Worm (Caenorhabditis elegans) whole organism, L4 larva: ENCODE results near the gene cpt-4.
A peak's percentile ranks its signal among the peaks of the same experiment; 100 is the strongest.

ENCODE experiments used
- aha-1 ChIP-seq: fragments of 150-350 bp; peaks from one replicate; lab custom pipeline; 2014; ENCODE audit warnings: missing biosample characterization, missing genetic modification characterization
- aly-2 ChIP-seq: sonication (generic microtip); optimal IDR thresholded peaks from 2 replicates; lab custom pipeline; 2018; ENCODE audit warnings: missing biosample characterization, missing genetic modification characterization
- daf-16 ChIP-seq, 3 experiments: sonication (generic microtip); optimal IDR thresholded peaks; 2 replicates each; lab custom pipeline; 2016 to 2017; ENCODE audit warnings: missing genetic modification characterization in 3 of 3, missing genetic modification reagents in 3 of 3, mild to moderate bottlenecking in 2 of 3, missing compliant biosample characterization in 2 of 3, missing biosample characterization in 1 of 3, moderate library complexity in 1 of 3
- dmd-6 ChIP-seq: fragments of 200-800 bp; sonication (Bioruptor generic); IDR thresholded peaks from 2 replicates; pipeline ENCODE4 v1.3.6; 2022; ENCODE audit warnings: missing genetic modification reagents, missing genetic modification characterization, missing compliant biosample characterization
- duxl-1 ChIP-seq: sonication (generic microtip); optimal IDR thresholded peaks from 2 replicates; lab custom pipeline; 2016; ENCODE audit warnings: mild to moderate bottlenecking, missing genetic modification characterization, moderate library complexity, missing compliant biosample characterization; ENCODE audit not compliant: poor library complexity
- dve-1 ChIP-seq: sonication (generic microtip); optimal IDR thresholded peaks from 2 replicates; lab custom pipeline; 2017; ENCODE audit warnings: antibody characterized with exemption, mild to moderate bottlenecking, missing genetic modification characterization, missing compliant biosample characterization; ENCODE audit not compliant: insufficient read depth
- egl-43 ChIP-seq: fragments of 200-800 bp; sonication (Bioruptor generic); IDR thresholded peaks from 2 replicates; pipeline ENCODE4 v1.3.6; 2022; ENCODE audit warnings: missing genetic modification reagents, missing genetic modification characterization, missing compliant biosample characterization
- hif-1 ChIP-seq, 2 experiments: sonication (generic microtip); optimal IDR thresholded peaks; 2 replicates each; lab custom pipeline; 2016 to 2017; ENCODE audit warnings: missing compliant biosample characterization in 2 of 2, missing genetic modification characterization in 2 of 2, missing genetic modification reagents in 2 of 2, missing genotype in 2 of 2, mild to moderate bottlenecking in 1 of 2
- hlh-11 ChIP-seq: fragments of 200-800 bp; sonication (Bioruptor generic); optimal IDR thresholded peaks from 2 replicates; lab custom pipeline; 2018; ENCODE audit warnings: mild to moderate bottlenecking, missing genetic modification characterization, missing compliant biosample characterization
- hlh-30 ChIP-seq: sonication (generic microtip); optimal IDR thresholded peaks from 2 replicates; lab custom pipeline; 2017; ENCODE audit warnings: antibody characterized with exemption, mild to moderate bottlenecking, missing genetic modification characterization, missing compliant biosample characterization; ENCODE audit not compliant: insufficient read depth
- lin-1 ChIP-seq: fragments of 200-800 bp; sonication (Bioruptor generic); IDR thresholded peaks from 2 replicates; pipeline ENCODE4 v1.3.6; 2022; ENCODE audit warnings: missing genetic modification reagents, missing genetic modification characterization, missing compliant biosample characterization
- mxl-3 ChIP-seq: fragments of 200-800 bp; sonication (Bioruptor generic); optimal IDR thresholded peaks from 2 replicates; lab custom pipeline; 2018; ENCODE audit warnings: mild to moderate bottlenecking, missing genetic modification characterization, missing compliant biosample characterization
- nhr-102 ChIP-seq: sonication (generic microtip); optimal IDR thresholded peaks from 2 replicates; lab custom pipeline; 2016; ENCODE audit warnings: mild to moderate bottlenecking, missing genetic modification characterization, moderate library complexity, missing compliant biosample characterization
- nhr-11 ChIP-seq: fragments of 150-350 bp; optimal IDR thresholded peaks from 2 replicates; lab custom pipeline; 2014; ENCODE audit warnings: missing biosample characterization, missing genetic modification characterization
- nhr-111 ChIP-seq: fragments of 200-800 bp; sonication (Bioruptor generic); optimal IDR thresholded peaks from 2 replicates; lab custom pipeline; 2018; ENCODE audit warnings: mild to moderate bottlenecking, missing genetic modification characterization, missing compliant biosample characterization
- nhr-28 ChIP-seq: fragments of 150-350 bp; optimal IDR thresholded peaks from 2 replicates; lab custom pipeline; 2014; ENCODE audit warnings: missing biosample characterization, missing genetic modification characterization
- nhr-41 ChIP-seq: fragments of 200-800 bp; sonication (Bioruptor generic); IDR thresholded peaks from 2 replicates; pipeline ENCODE4 v1.3.6; 2022; ENCODE audit warnings: missing genetic modification reagents, missing genetic modification characterization, missing compliant biosample characterization
- nhr-48 ChIP-seq: sonication (generic microtip); optimal IDR thresholded peaks from 2 replicates; lab custom pipeline; 2016; ENCODE audit warnings: mild to moderate bottlenecking, missing genetic modification characterization, missing compliant biosample characterization
- php-3 ChIP-seq: fragments of 200-800 bp; sonication (Bioruptor generic); IDR thresholded peaks from 2 replicates; pipeline ENCODE4 v1.3.6; 2022; ENCODE audit warnings: missing genetic modification reagents, missing genetic modification characterization, missing compliant biosample characterization
- pqm-1 ChIP-seq: sonication (generic microtip); optimal IDR thresholded peaks from 2 replicates; lab custom pipeline; 2017; ENCODE audit warnings: missing biosample characterization, missing genetic modification characterization
- saeg-2 ChIP-seq: fragments of 200-800 bp; sonication (Bioruptor generic); IDR thresholded peaks from 2 replicates; pipeline ENCODE4 v1.3.6; 2022; ENCODE audit warnings: missing genetic modification reagents, missing genetic modification characterization, missing compliant biosample characterization
- sdz-12 ChIP-seq: fragments of 200-800 bp; sonication (Bioruptor generic); optimal IDR thresholded peaks from 2 replicates; lab custom pipeline; 2018; ENCODE audit warnings: mild to moderate bottlenecking, missing genetic modification characterization, missing compliant biosample characterization
- spr-1 ChIP-seq: sonication (generic microtip); optimal IDR thresholded peaks from 2 replicates; lab custom pipeline; 2016; ENCODE audit warnings: mild to moderate bottlenecking, missing genetic modification characterization, missing compliant biosample characterization
- unc-62 ChIP-seq, 3 experiments: fragments of 150-350 bp in 1 of 3; sonication (generic microtip); optimal IDR thresholded peaks in 2 of 3; peaks in 1 of 3; 1 replicate in 1 of 3; 2 replicates in 2 of 3; lab custom pipeline; 2014 to 2017; ENCODE audit warnings: missing biosample characterization in 3 of 3, missing genetic modification characterization in 3 of 3, missing genetic modification reagents in 3 of 3, missing genotype in 1 of 3
- vab-7 ChIP-seq: fragments of 200-800 bp; sonication (Bioruptor generic); IDR thresholded peaks from 2 replicates; pipeline ENCODE4 v1.3.6; 2022; ENCODE audit warnings: missing genetic modification reagents, missing genetic modification characterization, missing compliant biosample characterization
- zag-1 ChIP-seq: fragments of 150-350 bp; optimal IDR thresholded peaks from 2 replicates; lab custom pipeline; 2014; ENCODE audit warnings: missing biosample characterization, missing genetic modification characterization
- zip-11 ChIP-seq: fragments of 200-800 bp; sonication (Bioruptor generic); IDR thresholded peaks from 2 replicates; pipeline ENCODE4 v1.3.6; 2022; ENCODE audit warnings: missing genetic modification characterization, missing compliant biosample characterization

cpt-4 gene

ce11 chrV:5026438-5026837, 1.1 kb downstream of the cpt-4 start:
- TF ChIP-seq dve-1 (tag; lab: Kevin White, UChicago): peak; percentile 18
- TF ChIP-seq nhr-111 (GFP tag; lab: Kevin White, UChicago): no peak
- peak; percentile 37 for TF ChIP-seq nhr-102 (tag; lab: Kevin White, UChicago)
- TF ChIP-seq nhr-28 (tag; lab: Kevin White, UChicago): peak; percentile 25
- TF ChIP-seq mxl-3 (GFP tag; lab: Kevin White, UChicago): peak; percentile 12
- TF ChIP-seq php-3 (GFP tag; lab: Robert Waterston, UW): 0 out of 2 replicates have a peak, but pooled peaks have one; percentile 24
- peak; percentile 70 for TF ChIP-seq hlh-11 (tag; lab: Kevin White, UChicago)
- TF ChIP-seq pqm-1: peak; percentile 10
- TF ChIP-seq hlh-30 (tag; lab: Kevin White, UChicago): peak; percentile 17
- TF ChIP-seq daf-16 (GFP tag; optimal IDR thresholded peaks at IDR 0.05; lab: Kevin White, UChicago): no peak
- peak; percentile 30 for TF ChIP-seq daf-16 (tag; optimal IDR thresholded peaks at IDR 0.05; lab: Kevin White, UChicago)
- peak; percentile 39 for TF ChIP-seq nhr-48 (tag; lab: Kevin White, UChicago)
- TF ChIP-seq dmd-6 (GFP tag; lab: Robert Waterston, UW): peak; percentile 77
- no peak for TF ChIP-seq spr-1
- no peak for TF ChIP-seq saeg-2 (GFP tag; lab: Robert Waterston, UW)

- TF ChIP-seq hlh-11 (tag; lab: Kevin White, UChicago): peak; percentile 10
- no peak for TF ChIP-seq aha-1
- TF ChIP-seq hif-1 (tag; optimal IDR thresholded peaks at IDR 0.05; lab: Kevin White, UChicago): no peak
These were observed 4.2 kb downstream of the cpt-4 start for ce11 chrV:5023355-5023754.

ce11 chrV:5018810-5019274, 8.7 kb downstream of the cpt-4 start, which contains the start of gene srr-4:
TSS of gene srr-4 (plus strand) at chrV:5019224.
- peak in 1 of 2 experiments; percentile 97 for TF ChIP-seq unc-62 (GFP tag; optimal IDR thresholded peaks at IDR 0.05 in 1 of 2; lab: Kevin White, UChicago)
- no peak for TF ChIP-seq unc-62 (tag; optimal IDR thresholded peaks at IDR 0.05; lab: Kevin White, UChicago)
- no peak for TF ChIP-seq vab-7 (GFP tag; lab: Robert Waterston, UW)
- TF ChIP-seq dmd-6 (GFP tag; lab: Robert Waterston, UW): peak; percentile 46; the same call in 1 of the 2 replicates
- TF ChIP-seq nhr-28 (tag; lab: Kevin White, UChicago): peak; percentile 61
- TF ChIP-seq, all 104 proteins: peak for 3

ce11 chrV:5018067-5018466, 9.5 kb downstream of the cpt-4 start:
- TF ChIP-seq nhr-28 (tag; lab: Kevin White, UChicago) (peak; percentile 96), nhr-41 (GFP tag; lab: Robert Waterston, UW) (no peak), zip-11 (GFP tag; lab: Robert Waterston, UW) (no peak), dve-1 (tag; lab: Kevin White, UChicago) (peak; percentile 76), nhr-102 (tag; lab: Kevin White, UChicago) (peak; percentile 73), php-3 (GFP tag; lab: Robert Waterston, UW) (peak; percentile 91), lin-1 (GFP tag; lab: Robert Waterston, UW) (peak; percentile 44; the same call in 1 of the 2 replicates), hlh-11 (tag; lab: Kevin White, UChicago) (peak; percentile 62), sdz-12 (GFP tag; lab: Kevin White, UChicago) (no peak), pqm-1 (peak; percentile 33), daf-16 (GFP tag; optimal IDR thresholded peaks at IDR 0.05; lab: Kevin White, UChicago) (no peak), daf-16 (tag; optimal IDR thresholded peaks at IDR 0.05; lab: Kevin White, UChicago) (peak; percentile 73), unc-62 (GFP tag; optimal IDR thresholded peaks at IDR 0.05 in 1 of 2; lab: Kevin White, UChicago) (peak in 1 of 2 experiments; percentile 77), unc-62 (tag; optimal IDR thresholded peaks at IDR 0.05; lab: Kevin White, UChicago) (no peak), dmd-6 (GFP tag; lab: Robert Waterston, UW) (peak; percentile 62), zag-1 (tag; lab: Kevin White, UChicago) (no peak)
- TF ChIP-seq, all 104 proteins: peak for 10

- TF ChIP-seq aly-2 (tag; lab: Kevin White, UChicago) (no peak), nhr-11 (tag; lab: Kevin White, UChicago) (peak; percentile 43), duxl-1 (no peak), nhr-102 (tag; lab: Kevin White, UChicago) (no peak), aha-1 (peak; percentile 58), egl-43 (GFP tag; lab: Robert Waterston, UW) (no peak), unc-62 (GFP tag; optimal IDR thresholded peaks at IDR 0.05 in 1 of 2; lab: Kevin White, UChicago) (peak in 1 of 2 experiments; percentile 33), unc-62 (tag; optimal IDR thresholded peaks at IDR 0.05; lab: Kevin White, UChicago) (no peak)
- TF ChIP-seq, all 104 proteins: peak for 3
These were observed 10.8 kb downstream of the cpt-4 start for ce11 chrV:5016728-5017127.
